Worm (Caenorhabditis elegans) whole organism, late embryonic: Measurements from ENCODE around the gene ugt-66.

Experiments used
- C08G9.2 ChIP-seq: sonication (generic microtip); optimal IDR thresholded peaks from 2 replicates; lab custom pipeline; 2016; ENCODE audit warnings: mild to moderate bottlenecking, missing genetic modification characterization, moderate library complexity, missing compliant biosample characterization
- ama-1 ChIP-seq: fragments of 150-350 bp; optimal IDR thresholded peaks from 2 replicates; lab custom pipeline; 2014
- fkh-10 ChIP-seq: fragments of 150-350 bp; optimal IDR thresholded peaks from 2 replicates; lab custom pipeline; 2014; ENCODE audit warnings: missing biosample characterization, missing genetic modification reagents, missing genetic modification characterization
- fkh-6 ChIP-seq: sonication (generic microtip); optimal IDR thresholded peaks from 2 replicates; lab custom pipeline; 2016; ENCODE audit warnings: missing genetic modification characterization, missing compliant biosample characterization
- hlh-15 ChIP-seq: sonication (generic microtip); optimal IDR thresholded peaks from 2 replicates; lab custom pipeline; 2016; ENCODE audit warnings: missing genetic modification characterization, missing compliant biosample characterization
- pha-4 ChIP-seq: fragments of 150-350 bp; optimal IDR thresholded peaks from 2 replicates; lab custom pipeline; 2018; ENCODE audit warnings: missing biosample characterization, missing genetic modification reagents, missing genetic modification characterization
- unc-3 ChIP-seq, 2 experiments: fragments of 200-800 bp in 1 of 2; sonication (Bioruptor generic) in 1 of 2; sonication (generic microtip) in 1 of 2; conservative IDR thresholded peaks in 1 of 2; optimal IDR thresholded peaks in 1 of 2; 2 replicates each; pipeline versions ENCODE4 v1.3.6 to Lab custom; 2016 to 2022; ENCODE audit warnings: missing compliant biosample characterization in 2 of 2, missing genetic modification characterization in 2 of 2, missing genetic modification reagents in 1 of 2
- ztf-16 ChIP-seq: sonication (generic microtip); optimal IDR thresholded peaks from 2 replicates; lab custom pipeline; 2017; ENCODE audit warnings: missing genetic modification characterization, missing compliant biosample characterization

ce11 chrIII:6195718-6196117, 1.3 kb upstream of the ugt-66 start:
- TF ChIP-seq hlh-15 (tag; lab: Kevin White, UChicago) (no peak), ama-1 (lab: Kevin White, UChicago) (no peak), fkh-10 (no peak), ztf-16 (tag; lab: Kevin White, UChicago) (no peak), fkh-6 (tag; lab: Kevin White, UChicago) (no peak), pha-4 (no peak), unc-3 (GFP tag; conservative IDR thresholded peaks at IDR 0.05; lab: Robert Waterston, UW) (no peak), unc-3 (tag; optimal IDR thresholded peaks at IDR 0.05; lab: Kevin White, UChicago) (no peak), C08G9.2 (tag; lab: Kevin White, UChicago) (no peak)
